Worm (Caenorhabditis elegans) whole organism, L3 larva: Measurements from ENCODE around the gene sqrd-1.

Experiments used
- R02D3.7 ChIP-seq: fragments of 150-350 bp; optimal IDR thresholded peaks from 2 replicates; lab custom pipeline; 2014; ENCODE audit warnings: missing biosample characterization, missing genetic modification characterization
- ZK546.5 ChIP-seq: sonication (generic microtip); optimal IDR thresholded peaks from 2 replicates; lab custom pipeline; 2017; ENCODE audit warnings: missing biosample characterization, missing genetic modification characterization
- aly-2 ChIP-seq: fragments of 150-350 bp; optimal IDR thresholded peaks from 2 replicates; lab custom pipeline; 2014; ENCODE audit warnings: missing biosample characterization, missing genetic modification characterization
- ama-1 ChIP-seq: fragments of 150-350 bp; optimal IDR thresholded peaks from 2 replicates; lab custom pipeline; 2018
- ceh-16 ChIP-seq: sonication (generic microtip); optimal IDR thresholded peaks from 2 replicates; lab custom pipeline; 2017; ENCODE audit warnings: missing biosample characterization, missing genetic modification characterization
- ceh-28 ChIP-seq: fragments of 150-350 bp; optimal IDR thresholded peaks from 2 replicates; lab custom pipeline; 2014; ENCODE audit warnings: missing biosample characterization, missing genetic modification reagents, missing genetic modification characterization
- ceh-82 ChIP-seq: fragments of 150-350 bp; optimal IDR thresholded peaks from 2 replicates; lab custom pipeline; 2014; ENCODE audit warnings: missing biosample characterization, missing genetic modification characterization
- ceh-9 ChIP-seq: sonication (generic microtip); optimal IDR thresholded peaks from 2 replicates; lab custom pipeline; 2018; ENCODE audit warnings: missing biosample characterization, missing genetic modification characterization
- daf-12 ChIP-seq: fragments of 150-350 bp; optimal IDR thresholded peaks from 2 replicates; lab custom pipeline; 2014; ENCODE audit warnings: missing biosample characterization, missing genetic modification reagents, missing genetic modification characterization
- egl-27 ChIP-seq: sonication (generic microtip); optimal IDR thresholded peaks from 4 replicates; lab custom pipeline; 2017; ENCODE audit warnings: missing biosample characterization, missing genetic modification reagents, missing genetic modification characterization
- egl-5 ChIP-seq: fragments of 150-350 bp; optimal IDR thresholded peaks from 2 replicates; lab custom pipeline; 2017; ENCODE audit warnings: missing biosample characterization, missing genetic modification reagents, missing genetic modification characterization, inconsistent platforms
- elt-1 ChIP-seq: fragments of 150-350 bp; optimal IDR thresholded peaks from 2 replicates; lab custom pipeline; 2014; ENCODE audit warnings: missing biosample characterization, missing genetic modification characterization
- elt-2 ChIP-seq: sonication (generic microtip); optimal IDR thresholded peaks from 2 replicates; lab custom pipeline; 2016; ENCODE audit warnings: missing genetic modification reagents, mild to moderate bottlenecking, missing genetic modification characterization, missing compliant biosample characterization
- elt-3 ChIP-seq, 3 experiments: fragments of 150-350 bp in 1 of 3; sonication (generic microtip) in 2 of 3; optimal IDR thresholded peaks; 2 replicates in 2 of 3; 4 replicates in 1 of 3; lab custom pipeline; 2014 to 2017; ENCODE audit warnings: missing biosample characterization in 3 of 3, missing genetic modification characterization in 3 of 3
- eor-1 ChIP-seq, 2 experiments: fragments of 150-350 bp; optimal IDR thresholded peaks; 2 replicates each; lab custom pipeline; 2014 to 2018; ENCODE audit warnings: missing biosample characterization in 2 of 2, missing genetic modification characterization in 2 of 2
- fkh-10 ChIP-seq: sonication (generic microtip); optimal IDR thresholded peaks from 2 replicates; lab custom pipeline; 2017; ENCODE audit warnings: missing biosample characterization, missing genetic modification reagents, missing genetic modification characterization
- fkh-2 ChIP-seq: fragments of 150-350 bp; optimal IDR thresholded peaks from 2 replicates; lab custom pipeline; 2014; ENCODE audit warnings: missing biosample characterization, missing genetic modification reagents, missing genetic modification characterization
- fos-1 ChIP-seq: fragments of 150-350 bp; optimal IDR thresholded peaks from 2 replicates; lab custom pipeline; 2014; ENCODE audit warnings: missing biosample characterization, missing genetic modification characterization
- hmg-11 ChIP-seq: sonication (generic microtip); optimal IDR thresholded peaks from 2 replicates; lab custom pipeline; 2016; ENCODE audit warnings: missing genetic modification characterization, missing compliant biosample characterization
- jun-1 ChIP-seq: fragments of 150-350 bp; optimal IDR thresholded peaks from 2 replicates; lab custom pipeline; 2014; ENCODE audit warnings: missing biosample characterization, missing genetic modification reagents, missing genetic modification characterization
- lin-39 ChIP-seq: fragments of 150-350 bp; optimal IDR thresholded peaks from 2 replicates; lab custom pipeline; 2018; ENCODE audit warnings: missing biosample characterization, missing genetic modification reagents, missing genetic modification characterization
- mdl-1 ChIP-seq: fragments of 150-350 bp; optimal IDR thresholded peaks from 2 replicates; lab custom pipeline; 2014; ENCODE audit warnings: missing biosample characterization, missing genetic modification characterization
- mml-1 ChIP-seq: fragments of 150-350 bp; sonication (generic microtip); optimal IDR thresholded peaks from 3 replicates; lab custom pipeline; 2014; ENCODE audit warnings: missing biosample characterization, missing genetic modification characterization
- nfya-1 ChIP-seq: sonication (generic microtip); optimal IDR thresholded peaks from 2 replicates; lab custom pipeline; 2017; ENCODE audit warnings: missing genetic modification characterization, mild to moderate bottlenecking, missing compliant biosample characterization, antibody characterized with exemption, moderate library complexity; ENCODE audit not compliant: insufficient read depth
- nhr-23 ChIP-seq: fragments of 150-350 bp; optimal IDR thresholded peaks from 2 replicates; lab custom pipeline; 2014; ENCODE audit warnings: missing biosample characterization, missing genetic modification reagents, missing genetic modification characterization
- nhr-237 ChIP-seq: fragments of 150-350 bp; optimal IDR thresholded peaks from 2 replicates; lab custom pipeline; 2014; ENCODE audit warnings: missing biosample characterization, missing genetic modification characterization
- nhr-25 ChIP-seq: sonication (generic microtip); optimal IDR thresholded peaks from 2 replicates; lab custom pipeline; 2017; ENCODE audit warnings: missing biosample characterization, missing genetic modification characterization
- nhr-28 ChIP-seq: fragments of 150-350 bp; optimal IDR thresholded peaks from 2 replicates; lab custom pipeline; 2014; ENCODE audit warnings: missing biosample characterization, missing genetic modification characterization
- nhr-43 ChIP-seq: sonication (generic microtip); optimal IDR thresholded peaks from 2 replicates; lab custom pipeline; 2016; ENCODE audit warnings: mild to moderate bottlenecking, missing genetic modification characterization, missing compliant biosample characterization; ENCODE audit not compliant: poor library complexity, severe bottlenecking
- nhr-67 ChIP-seq: fragments of 150-350 bp; optimal IDR thresholded peaks from 2 replicates; lab custom pipeline; 2014; ENCODE audit warnings: missing biosample characterization, missing genetic modification characterization
- nhr-76 ChIP-seq: fragments of 150-350 bp; sonication (generic microtip); optimal IDR thresholded peaks from 5 replicates; lab custom pipeline; 2014; ENCODE audit warnings: missing biosample characterization, missing genetic modification characterization
- nhr-77 ChIP-seq: fragments of 150-350 bp; optimal IDR thresholded peaks from 2 replicates; lab custom pipeline; 2014; ENCODE audit warnings: missing biosample characterization, missing genetic modification characterization
- pha-4 ChIP-seq: fragments of 150-350 bp; optimal IDR thresholded peaks from 2 replicates; lab custom pipeline; 2014; ENCODE audit warnings: missing biosample characterization, missing genetic modification reagents, missing genetic modification characterization
- pqm-1 ChIP-seq: fragments of 150-350 bp; optimal IDR thresholded peaks from 2 replicates; lab custom pipeline; 2017; ENCODE audit warnings: missing biosample characterization, missing genetic modification characterization, inconsistent platforms
- sea-2 ChIP-seq: fragments of 150-350 bp; sonication (generic microtip); optimal IDR thresholded peaks from 4 replicates; lab custom pipeline; 2014; ENCODE audit warnings: missing biosample characterization, missing genetic modification reagents, missing genetic modification characterization
- skn-1 ChIP-seq: fragments of 150-350 bp; optimal IDR thresholded peaks from 2 replicates; lab custom pipeline; 2014; ENCODE audit warnings: missing biosample characterization, missing genetic modification characterization
- snpc-4 ChIP-seq: fragments of 150-350 bp; optimal IDR thresholded peaks from 2 replicates; lab custom pipeline; 2014; ENCODE audit warnings: missing biosample characterization, missing genetic modification characterization
- unc-62 ChIP-seq: fragments of 150-350 bp; sonication (generic microtip); optimal IDR thresholded peaks from 4 replicates; lab custom pipeline; 2014; ENCODE audit warnings: missing biosample characterization, missing genetic modification reagents, missing genetic modification characterization
- zag-1 ChIP-seq: fragments of 150-350 bp; optimal IDR thresholded peaks from 2 replicates; lab custom pipeline; 2014; ENCODE audit warnings: missing biosample characterization, missing genetic modification characterization
- ztf-11 ChIP-seq: fragments of 150-350 bp; optimal IDR thresholded peaks from 2 replicates; lab custom pipeline; 2014; ENCODE audit warnings: missing biosample characterization, missing genetic modification characterization
- ztf-4 ChIP-seq: fragments of 150-350 bp; optimal IDR thresholded peaks from 2 replicates; lab custom pipeline; 2014; ENCODE audit warnings: missing biosample characterization, missing genetic modification characterization

The sqrd-1 gene

DNA sequence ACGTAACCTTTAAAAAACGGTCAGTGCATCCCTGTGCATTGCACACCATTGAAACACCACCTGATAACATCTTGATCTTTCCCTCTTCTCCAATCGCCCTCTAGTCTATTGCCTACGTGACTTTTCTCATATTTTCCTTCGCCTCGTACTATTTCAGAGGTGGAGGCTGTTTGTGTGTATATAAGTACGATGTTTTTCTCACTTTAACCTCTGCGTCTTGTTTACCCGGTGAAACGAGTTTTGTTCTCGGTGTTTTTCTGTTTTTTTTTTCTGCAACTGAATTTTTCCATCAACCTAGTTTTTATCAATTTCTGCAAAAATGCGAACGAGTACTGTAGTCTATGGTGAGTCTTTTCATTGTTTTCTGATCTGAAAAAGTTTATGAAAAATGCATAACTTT lies at the start of gene sqrd-1:
Gene sqrd-1, plus strand, starts transcription at position 158 of the 400 bp plus-strand sequence.
- TF ChIP-seq skn-1 (tag; lab: Kevin White, UChicago) (no peak), egl-27 (tag; lab: Kevin White, UChicago) (no peak), hmg-11 (no peak), elt-1 (tag; lab: Kevin White, UChicago) (peak; percentile 80), mml-1 (tag; lab: Kevin White, UChicago) (no peak), fkh-2 (tag; lab: Kevin White, UChicago) (no peak), nhr-67 (tag; lab: Kevin White, UChicago) (no peak), fkh-10 (GFP tag; lab: Kevin White, UChicago) (no peak), jun-1 (tag; lab: Kevin White, UChicago) (no peak), nhr-43 (no peak), ZK546.5 (tag; lab: Kevin White, UChicago) (no peak), elt-2 (tag; lab: Kevin White, UChicago) (peak; percentile 8), nhr-28 (tag; lab: Kevin White, UChicago) (no peak), ceh-9 (tag; lab: Kevin White, UChicago) (no peak), nhr-25 (peak; percentile 17), lin-39 (tag; lab: Kevin White, UChicago) (no peak), snpc-4 (tag; lab: Kevin White, UChicago) (no peak), aly-2 (tag; lab: Kevin White, UChicago) (no peak), ceh-16 (tag; lab: Kevin White, UChicago) (no peak), unc-62 (no peak), nhr-76 (tag; lab: Kevin White, UChicago) (no peak), eor-1 (tag; optimal IDR thresholded peaks at IDR 0.05; lab: Kevin White, UChicago) (no peak), ama-1 (lab: Kevin White, UChicago) (peak; percentile 83), nfya-1 (tag; lab: Kevin White, UChicago) (peak; percentile 11), fos-1 (tag; lab: Kevin White, UChicago) (no peak), elt-3 (tag; optimal IDR thresholded peaks at IDR 0.05; lab: Kevin White, UChicago) (no peak), pqm-1 (tag; lab: Kevin White, UChicago) (peak; percentile 81), daf-12 (tag; lab: Kevin White, UChicago) (no peak), pha-4 (tag; lab: Kevin White, UChicago) (peak; percentile 75), ztf-4 (tag; lab: Kevin White, UChicago) (no peak), ztf-11 (tag; lab: Kevin White, UChicago) (no peak), R02D3.7 (tag; lab: Kevin White, UChicago) (no peak)

DNA sequence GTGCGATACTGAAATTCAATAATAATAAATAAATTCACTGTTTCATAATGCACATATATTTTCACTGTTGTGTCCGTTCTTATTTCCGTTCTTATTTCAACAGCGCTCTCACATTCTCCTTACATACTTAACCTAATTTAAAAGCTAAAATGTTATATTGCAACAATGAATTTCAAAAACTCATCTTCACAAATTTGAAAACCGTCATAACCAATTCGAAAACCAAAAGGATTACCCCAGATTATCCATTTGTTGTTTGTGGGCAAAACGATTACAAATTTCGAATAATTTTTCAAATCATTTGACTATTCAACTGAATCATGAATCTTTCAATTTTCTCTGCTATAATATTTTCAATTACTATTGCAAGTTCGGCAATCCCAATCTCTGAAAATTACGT lies 47.5 kb upstream of the sqrd-1 start, which contains the start of gene R05A10.4:
Gene R05A10.4, plus strand, starts transcription at position 301 of the 400 bp plus-strand sequence.
- no peak for TF ChIP-seq nhr-28 (tag; lab: Kevin White, UChicago)
- TF ChIP-seq lin-39 (tag; lab: Kevin White, UChicago), result no peak
- no peak for TF ChIP-seq pqm-1 (tag; lab: Kevin White, UChicago)
- no peak for TF ChIP-seq eor-1 (tag; optimal IDR thresholded peaks at IDR 0.05; lab: Kevin White, UChicago)
- TF ChIP-seq egl-5 (tag; lab: Kevin White, UChicago), result no peak

DNA sequence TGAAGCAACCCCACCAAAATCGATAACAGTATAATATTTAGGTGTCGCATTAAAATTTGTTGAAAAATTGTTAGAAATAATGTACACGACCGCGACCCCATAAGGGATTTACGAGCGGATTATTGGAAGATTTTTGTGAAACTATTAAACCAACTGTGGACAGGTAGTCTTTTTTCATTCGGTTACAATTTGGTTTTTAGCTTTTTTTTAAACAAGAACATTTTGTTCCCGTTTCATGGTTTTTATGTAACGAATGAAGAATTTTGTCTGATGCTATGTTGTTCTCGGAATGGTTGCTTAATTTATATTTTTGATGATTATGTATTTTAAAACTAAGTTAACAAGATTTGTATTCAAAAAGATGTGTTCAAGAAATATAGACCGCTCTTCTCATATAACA lies 43.3 kb upstream of the sqrd-1 start, which contains the start of gene R05A10.3:
Gene R05A10.3, minus strand, starts transcription at position 101 of the 400 bp plus-strand sequence.
- TF ChIP-seq fkh-10 (GFP tag; lab: Kevin White, UChicago) (no peak), mml-1 (tag; lab: Kevin White, UChicago) (no peak), nhr-237 (tag; lab: Kevin White, UChicago) (no peak), nhr-43 (no peak), ZK546.5 (tag; lab: Kevin White, UChicago) (no peak), ceh-82 (tag; lab: Kevin White, UChicago) (no peak)

DNA sequence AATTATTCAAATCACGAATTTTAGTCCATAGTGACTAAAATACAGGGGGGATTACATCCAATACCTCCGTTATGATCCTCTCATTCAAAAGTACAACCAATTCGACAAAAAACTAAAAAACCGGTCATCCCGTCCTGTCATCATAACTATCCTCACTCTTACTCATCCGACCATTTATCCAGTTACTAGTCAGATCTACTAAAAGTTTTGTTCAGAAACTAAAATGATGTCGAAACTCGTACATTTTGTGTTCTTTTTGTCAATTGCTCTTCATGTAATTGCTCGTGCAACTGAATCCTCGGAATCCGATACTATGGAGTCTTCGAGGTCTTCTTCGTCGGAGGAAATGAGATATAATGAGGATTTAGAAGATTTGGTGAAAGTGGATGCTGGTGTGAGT lies 42.6 kb upstream of the sqrd-1 start, which contains the start of gene R05A10.2:
Gene R05A10.2, plus strand, starts transcription at position 214 of the 400 bp plus-strand sequence.
- no peak for TF ChIP-seq ceh-16 (tag; lab: Kevin White, UChicago)
- TF ChIP-seq nhr-25, result no peak
- no peak for TF ChIP-seq fos-1 (tag; lab: Kevin White, UChicago)
- TF ChIP-seq pqm-1 (tag; lab: Kevin White, UChicago), result no peak
- TF ChIP-seq mdl-1 (tag; lab: Kevin White, UChicago), result no peak
- TF ChIP-seq sea-2 (GFP tag; lab: Kevin White, UChicago), result no peak
- no peak for TF ChIP-seq zag-1 (tag; lab: Kevin White, UChicago)
- no peak for TF ChIP-seq nhr-77 (tag; lab: Kevin White, UChicago)
- no peak for TF ChIP-seq snpc-4 (tag; lab: Kevin White, UChicago)
- no peak for TF ChIP-seq nhr-237 (tag; lab: Kevin White, UChicago)
- TF ChIP-seq egl-27 (tag; lab: Kevin White, UChicago), result no peak
- no peak for TF ChIP-seq fkh-10 (GFP tag; lab: Kevin White, UChicago)
- no peak for TF ChIP-seq lin-39 (tag; lab: Kevin White, UChicago)
- TF ChIP-seq ceh-28 (tag; lab: Kevin White, UChicago), result no peak
- no peak for TF ChIP-seq nhr-23 (tag; lab: Kevin White, UChicago)
